ENCODE assay signal across 3 worm cellular contexts in the genomic region with DNA sequence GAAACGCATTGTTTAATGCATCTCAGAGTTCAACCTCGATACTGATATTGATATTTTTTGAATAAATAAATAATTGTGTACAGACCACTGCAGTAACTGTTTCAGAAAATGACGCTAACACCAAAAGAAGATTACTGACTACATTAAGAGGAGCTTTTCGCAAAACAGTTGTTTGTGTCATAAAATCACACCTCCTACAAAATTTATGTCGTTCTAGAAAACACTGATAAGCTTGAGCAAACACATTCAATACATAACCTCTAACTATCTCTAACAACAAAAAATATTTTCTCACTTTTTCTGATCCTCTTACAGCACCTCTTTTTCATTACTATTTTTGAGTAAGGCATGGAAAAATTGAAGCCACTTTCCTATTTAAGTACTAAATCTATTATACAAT.
TF ChIP-seq lines count a peak whose summit lies in the region.

A gene (plus strand): TSS at position 301 of the 400 bp plus-strand sequence.

TF ChIP-seq in whole organism, L1 larva, 84 proteins besides CTCF, POLR2A, EP300 and RAD21:
- peak; percentile 15 for TF ChIP-seq elt-2 (tag; optimal IDR thresholded peaks at IDR 0.05; lab: Kevin White, UChicago)

TF ChIP-seq in whole organism, L3 larva, 47 proteins besides CTCF, POLR2A, EP300 and RAD21:
- TF ChIP-seq elt-2 (tag; optimal IDR thresholded peaks at IDR 0.05; lab: Kevin White, UChicago) = peak; percentile 26

TF ChIP-seq in whole organism, L4 larva, 104 proteins besides CTCF, POLR2A, EP300 and RAD21:
- TF ChIP-seq nhr-28 (tag; optimal IDR thresholded peaks at IDR 0.05; lab: Kevin White, UChicago) = peak; percentile 29
TF ChIP-seq in whole organism, L4 larva: peak in this region for 1; not testable (repeated sequence) for 103.
